Fruit fly (Drosophila melanogaster) whole organism, adult: ENCODE results near the gene CG4452.

Experiments
- CG11617 ChIP-seq: fragments of 200-800 bp; sonication (Bioruptor generic); optimal IDR thresholded peaks from 2 replicates; lab custom pipeline; 2017; ENCODE audit warnings: mild to moderate bottlenecking, missing biosample characterization, missing genetic modification reagents, missing genetic modification characterization
- CG12768 ChIP-seq: fragments of 200-800 bp; sonication (Bioruptor generic); optimal IDR thresholded peaks from 2 replicates; lab custom pipeline; 2017; ENCODE audit warnings: missing biosample characterization, missing genetic modification characterization, mild to moderate bottlenecking, moderate library complexity, missing genetic modification reagents
- CG14711 ChIP-seq: fragments of 200-800 bp; sonication (Bioruptor generic); optimal IDR thresholded peaks from 2 replicates; lab custom pipeline; 2018; ENCODE audit warnings: missing biosample characterization, mild to moderate bottlenecking, missing genetic modification characterization, moderate library complexity
- CG33017 ChIP-seq: fragments of 200-800 bp; sonication (Bioruptor generic); optimal IDR thresholded peaks from 2 replicates; lab custom pipeline; 2018; ENCODE audit warnings: missing biosample characterization, mild to moderate bottlenecking, missing genetic modification characterization, moderate library complexity
- CG7045 ChIP-seq: fragments of 200-800 bp; sonication (Bioruptor generic); optimal IDR thresholded peaks from 2 replicates; lab custom pipeline; 2017; ENCODE audit warnings: missing biosample characterization, mild to moderate bottlenecking, missing genetic modification characterization
- Clk ChIP-seq: fragments of 200-800 bp; sonication (Bioruptor generic); optimal IDR thresholded peaks from 2 replicates; lab custom pipeline; 2017; ENCODE audit warnings: missing biosample characterization, missing genetic modification characterization
- Crg-1 ChIP-seq: fragments of 200-800 bp; sonication (Bioruptor generic); optimal IDR thresholded peaks from 2 replicates; lab custom pipeline; 2016; ENCODE audit warnings: missing biosample characterization, missing genetic modification characterization
- Hr96 ChIP-seq: fragments of 200-800 bp; sonication (Bioruptor generic); optimal IDR thresholded peaks from 2 replicates; lab custom pipeline; 2016; ENCODE audit warnings: missing biosample characterization, missing genetic modification characterization
- Mnt ChIP-seq: fragments of 200-800 bp; sonication (Bioruptor generic); optimal IDR thresholded peaks from 2 replicates; lab custom pipeline; 2016; ENCODE audit warnings: missing biosample characterization, mild to moderate bottlenecking, missing genetic modification characterization
- bab1 ChIP-seq: fragments of 200-800 bp; sonication (Bioruptor generic); optimal IDR thresholded peaks from 3 replicates; lab custom pipeline; 2019; ENCODE audit warnings: missing biosample characterization, mild to moderate bottlenecking, missing genetic modification characterization, moderate library complexity
- cnc ChIP-seq, 2 experiments: fragments of >200 bp; optimal IDR thresholded peaks; 2 replicates each; lab custom pipeline; 2017
- kay ChIP-seq: fragments of 200-800 bp; sonication (Bioruptor generic); peaks from one replicate; lab custom pipeline; 2016; ENCODE audit warnings: missing biosample characterization, missing genetic modification characterization, borderline replicate concordance
- toe ChIP-seq: fragments of 200-800 bp; sonication (Bioruptor generic); optimal IDR thresholded peaks from 2 replicates; lab custom pipeline; 2016; ENCODE audit warnings: missing biosample characterization, missing genetic modification characterization

DNA sequence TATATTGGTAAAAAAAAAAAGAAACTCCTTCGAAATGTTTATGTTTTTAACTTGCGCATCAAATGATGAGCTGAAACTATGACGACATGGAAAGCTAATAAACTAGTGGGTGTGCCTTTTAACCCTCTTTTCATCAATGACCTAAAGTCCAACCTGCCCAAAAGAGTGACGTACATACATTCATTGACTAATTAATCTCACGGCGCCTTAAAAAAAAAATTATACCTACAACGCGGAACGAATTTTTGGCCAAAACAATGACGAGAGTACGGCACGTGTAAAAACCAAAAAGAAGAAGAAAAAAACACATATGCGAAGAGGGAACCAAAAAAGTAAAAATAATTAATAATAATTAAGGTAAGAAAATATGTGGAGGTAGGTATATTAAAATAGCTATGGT is 28.7 kb upstream of the CG4452 start, which contains the start of gene PGRP-LC:
- TF ChIP-seq CG33017: no peak
- no peak for TF ChIP-seq kay (GFP tag; lab: Kevin White, UChicago)
- no peak for TF ChIP-seq CG14711 (tag; lab: Kevin White, UChicago)
- no peak for TF ChIP-seq CG11617 (GFP tag; lab: Kevin White, UChicago)
- no peak for TF ChIP-seq toe (GFP tag; lab: Kevin White, UChicago)
- TF ChIP-seq cnc (optimal IDR thresholded peaks at IDR 0.05; lab: Kevin White, UChicago): no peak
- TF ChIP-seq bab1 (GFP tag; lab: Kevin White, UChicago): no peak
- no peak for TF ChIP-seq Mnt
- no peak for TF ChIP-seq Crg-1 (GFP tag; lab: Kevin White, UChicago)
- TF ChIP-seq CG7045 (GFP tag; lab: Kevin White, UChicago): no peak
- TF ChIP-seq CG12768: no peak
- TF ChIP-seq Clk (GFP tag; lab: Kevin White, UChicago): no peak
- TF ChIP-seq Hr96 (GFP tag; lab: Kevin White, UChicago): no peak
